Worm (Caenorhabditis elegans) whole organism, mixed stage, embryonic: Measurements from ENCODE around the gene fbxa-133.

Source experiments
- M03D4.4 ChIP-seq: sonication (generic microtip); optimal IDR thresholded peaks from 2 replicates; lab custom pipeline; 2017; ENCODE audit warnings: mild to moderate bottlenecking, missing genetic modification characterization, missing compliant biosample characterization
- bed-3 ChIP-seq: fragments of 200-800 bp; sonication (Bioruptor generic); optimal IDR thresholded peaks from 3 replicates; lab custom pipeline; 2018; ENCODE audit warnings: mild to moderate bottlenecking, missing genetic modification characterization, moderate library complexity, missing compliant biosample characterization
- blmp-1 ChIP-seq: fragments of 150-350 bp; optimal IDR thresholded peaks from 2 replicates; lab custom pipeline; 2014; ENCODE audit warnings: missing biosample characterization, missing genetic modification characterization
- ceh-39 ChIP-seq: fragments of 150-350 bp; optimal IDR thresholded peaks from 2 replicates; lab custom pipeline; 2014; ENCODE audit warnings: missing biosample characterization, missing genetic modification characterization
- ceh-43 ChIP-seq: fragments of 200-800 bp; sonication (Bioruptor generic); optimal IDR thresholded peaks from 2 replicates; lab custom pipeline; 2018; ENCODE audit warnings: mild to moderate bottlenecking, missing genetic modification characterization, moderate library complexity, missing compliant biosample characterization
- ceh-83 ChIP-seq: fragments of 200-800 bp; sonication (Bioruptor generic); optimal IDR thresholded peaks from 2 replicates; lab custom pipeline; 2018; ENCODE audit warnings: mild to moderate bottlenecking, missing genetic modification characterization, missing compliant biosample characterization
- ces-1 ChIP-seq: fragments of 150-350 bp; optimal IDR thresholded peaks from 2 replicates; lab custom pipeline; 2014; ENCODE audit warnings: missing biosample characterization, missing genetic modification reagents, missing genetic modification characterization
- cnd-1 ChIP-seq: fragments of 200-800 bp; sonication (Bioruptor generic); optimal IDR thresholded peaks from 2 replicates; lab custom pipeline; 2018; ENCODE audit warnings: mild to moderate bottlenecking, missing genetic modification characterization, missing compliant biosample characterization
- drap-1 ChIP-seq: fragments of 200-800 bp; sonication (Bioruptor generic); optimal IDR thresholded peaks from 3 replicates; lab custom pipeline; 2018; ENCODE audit warnings: mild to moderate bottlenecking, missing genetic modification characterization, missing compliant biosample characterization
- elt-1 ChIP-seq: sonication (generic microtip); optimal IDR thresholded peaks from 2 replicates; lab custom pipeline; 2017; ENCODE audit warnings: missing genetic modification characterization, mild to moderate bottlenecking, missing compliant biosample characterization, antibody characterized with exemption, moderate library complexity, borderline replicate concordance; ENCODE audit not compliant: insufficient read depth
- elt-3 ChIP-seq: fragments of 150-350 bp; optimal IDR thresholded peaks from 2 replicates; lab custom pipeline; 2014; ENCODE audit warnings: missing biosample characterization, missing genetic modification characterization
- flh-1 ChIP-seq: fragments of 200-800 bp; sonication (Bioruptor generic); optimal IDR thresholded peaks from 2 replicates; lab custom pipeline; 2018; ENCODE audit warnings: mild to moderate bottlenecking, missing genetic modification characterization, moderate library complexity, missing compliant biosample characterization
- ham-2 ChIP-seq: fragments of 200-800 bp; sonication (Bioruptor generic); optimal IDR thresholded peaks from 2 replicates; lab custom pipeline; 2018; ENCODE audit warnings: mild to moderate bottlenecking, missing genetic modification characterization, missing compliant biosample characterization
- hlh-1 ChIP-seq: fragments of 150-350 bp; optimal IDR thresholded peaks from 2 replicates; lab custom pipeline; 2014; ENCODE audit warnings: missing biosample characterization, missing genetic modification reagents, missing genetic modification characterization
- lin-13 ChIP-seq: fragments of 150-350 bp; optimal IDR thresholded peaks from 2 replicates; lab custom pipeline; 2014; ENCODE audit warnings: missing biosample characterization, missing genetic modification characterization
- lin-32 ChIP-seq: fragments of 200-800 bp; sonication (Bioruptor generic); optimal IDR thresholded peaks from 2 replicates; lab custom pipeline; 2018; ENCODE audit warnings: mild to moderate bottlenecking, missing genetic modification characterization, missing compliant biosample characterization
- lsy-2 ChIP-seq: fragments of 150-350 bp; optimal IDR thresholded peaks from 2 replicates; lab custom pipeline; 2014; ENCODE audit warnings: missing biosample characterization, missing genetic modification characterization
- mab-5 ChIP-seq: fragments of 150-350 bp; optimal IDR thresholded peaks from 2 replicates; lab custom pipeline; 2014; ENCODE audit warnings: missing biosample characterization, missing genetic modification characterization
- mep-1 ChIP-seq: fragments of 150-350 bp; optimal IDR thresholded peaks from 2 replicates; lab custom pipeline; 2017; ENCODE audit warnings: missing biosample characterization, missing genetic modification reagents, missing genetic modification characterization, inconsistent platforms
- mls-2 ChIP-seq: sonication (generic microtip); optimal IDR thresholded peaks from 2 replicates; lab custom pipeline; 2016; ENCODE audit warnings: mild to moderate bottlenecking, missing genetic modification characterization, moderate library complexity, missing compliant biosample characterization
- nhr-12 ChIP-seq: fragments of 150-350 bp; optimal IDR thresholded peaks from 2 replicates; lab custom pipeline; 2014; ENCODE audit warnings: missing biosample characterization, missing genetic modification characterization
- nhr-2 ChIP-seq: fragments of 150-350 bp; optimal IDR thresholded peaks from 2 replicates; lab custom pipeline; 2014; ENCODE audit warnings: missing biosample characterization, missing genetic modification characterization
- nhr-28 ChIP-seq: fragments of 150-350 bp; optimal IDR thresholded peaks from 2 replicates; lab custom pipeline; 2014; ENCODE audit warnings: missing biosample characterization, missing genetic modification characterization
- nhr-76 ChIP-seq: sonication (generic microtip); optimal IDR thresholded peaks from 2 replicates; lab custom pipeline; 2017; ENCODE audit warnings: missing biosample characterization, missing genetic modification characterization
- pha-4 ChIP-seq: fragments of 150-350 bp; optimal IDR thresholded peaks from 2 replicates; lab custom pipeline; 2018; ENCODE audit warnings: missing biosample characterization, missing genetic modification reagents, missing genetic modification characterization
- sem-2 ChIP-seq: fragments of 200-800 bp; sonication (Bioruptor generic); optimal IDR thresholded peaks from 2 replicates; lab custom pipeline; 2018; ENCODE audit warnings: mild to moderate bottlenecking, missing genetic modification characterization, missing compliant biosample characterization
- snpc-4 ChIP-seq: fragments of 150-350 bp; optimal IDR thresholded peaks from 2 replicates; lab custom pipeline; 2014; ENCODE audit warnings: missing biosample characterization, missing genetic modification characterization
- sptf-1 ChIP-seq: sonication (generic microtip); optimal IDR thresholded peaks from 2 replicates; lab custom pipeline; 2017; ENCODE audit warnings: mild to moderate bottlenecking, missing genetic modification characterization, moderate library complexity, missing compliant biosample characterization
- tbx-8 ChIP-seq: fragments of 200-800 bp; sonication (Bioruptor generic); optimal IDR thresholded peaks from 2 replicates; lab custom pipeline; 2018; ENCODE audit warnings: mild to moderate bottlenecking, missing genetic modification characterization, moderate library complexity, missing compliant biosample characterization
- unc-120 ChIP-seq: sonication (generic microtip); optimal IDR thresholded peaks from 2 replicates; lab custom pipeline; 2017; ENCODE audit warnings: missing genetic modification characterization, missing compliant biosample characterization; ENCODE audit not compliant: poor library complexity, severe bottlenecking
- unc-62 ChIP-seq: fragments of 150-350 bp; optimal IDR thresholded peaks from 2 replicates; lab custom pipeline; 2014; ENCODE audit warnings: missing biosample characterization, missing genetic modification reagents, missing genetic modification characterization
- zip-8 ChIP-seq: fragments of 150-350 bp; optimal IDR thresholded peaks from 2 replicates; lab custom pipeline; 2014; ENCODE audit warnings: missing biosample characterization, missing genetic modification characterization
- ztf-11 ChIP-seq: fragments of 150-350 bp; optimal IDR thresholded peaks from 2 replicates; lab custom pipeline; 2014; ENCODE audit warnings: missing biosample characterization, missing genetic modification characterization

Gene fbxa-133

ce11 chrV:17620266-17620665, 35.7 kb downstream of the fbxa-133 start, which contains the start of gene Y6G8.8:
TSS of gene Y6G8.8 (plus strand) at chrV:17620566.
- TF ChIP-seq unc-120 (tag; lab: Kevin White, UChicago) (no peak), zip-8 (tag; lab: Kevin White, UChicago) (no peak), ceh-43 (GFP tag; lab: Kevin White, UChicago) (no peak), lsy-2 (tag; lab: Kevin White, UChicago) (no peak), mep-1 (tag; lab: Kevin White, UChicago) (no peak), snpc-4 (no peak), tbx-8 (GFP tag; lab: Kevin White, UChicago) (no peak), elt-1 (tag; lab: Kevin White, UChicago) (no peak), M03D4.4 (no peak), ztf-11 (no peak), elt-3 (no peak), blmp-1 (tag; lab: Kevin White, UChicago) (no peak), drap-1 (GFP tag; lab: Kevin White, UChicago) (no peak), sem-2 (GFP tag; lab: Kevin White, UChicago) (no peak), bed-3 (GFP tag; lab: Kevin White, UChicago) (no peak), lin-13 (tag; lab: Kevin White, UChicago) (no peak)

- no peak for TF ChIP-seq unc-62 (GFP tag; lab: Kevin White, UChicago)
- TF ChIP-seq sem-2 (GFP tag; lab: Kevin White, UChicago): no peak
- TF ChIP-seq lin-32 (GFP tag; lab: Kevin White, UChicago): no peak
- no peak for TF ChIP-seq blmp-1 (tag; lab: Kevin White, UChicago)
- TF ChIP-seq cnd-1 (tag; lab: Kevin White, UChicago): no peak
- no peak for TF ChIP-seq flh-1 (GFP tag; lab: Kevin White, UChicago)
- TF ChIP-seq nhr-76 (tag; lab: Kevin White, UChicago): no peak
- TF ChIP-seq pha-4: no peak
- TF ChIP-seq snpc-4: no peak
- no peak for TF ChIP-seq tbx-8 (GFP tag; lab: Kevin White, UChicago)
- no peak for TF ChIP-seq elt-3
- no peak for TF ChIP-seq nhr-12 (tag; lab: Kevin White, UChicago)
- TF ChIP-seq nhr-28: no peak
Measured at ce11 chrV:17623230-17623629, 38.6 kb downstream of the fbxa-133 start, which contains the start of gene F57G4.1. TSS of gene F57G4.1 (plus strand) at chrV:17623530.

- TF ChIP-seq hlh-1: no peak
- TF ChIP-seq drap-1 (GFP tag; lab: Kevin White, UChicago): no peak
- TF ChIP-seq snpc-4: no peak
- no peak for TF ChIP-seq zip-8 (tag; lab: Kevin White, UChicago)
- no peak for TF ChIP-seq ham-2
- no peak for TF ChIP-seq lsy-2 (tag; lab: Kevin White, UChicago)
- TF ChIP-seq ceh-43 (GFP tag; lab: Kevin White, UChicago): no peak
- no peak for TF ChIP-seq cnd-1 (tag; lab: Kevin White, UChicago)
- TF ChIP-seq, all 35 proteins: peak for 0
Measured at ce11 chrV:17624906-17625305, 40.3 kb downstream of the fbxa-133 start, which contains the start of gene F57G4.11. TSS of gene F57G4.11 (plus strand) at chrV:17625206.

ce11 chrV:17628566-17628965, 44.0 kb downstream of the fbxa-133 start, which contains the start of gene F57G4.10:
TSS of gene F57G4.10 (plus strand) at chrV:17628866.
- TF ChIP-seq mep-1 (tag; lab: Kevin White, UChicago) (no peak), nhr-2 (no peak), nhr-28 (no peak), lin-32 (GFP tag; lab: Kevin White, UChicago) (no peak), elt-1 (tag; lab: Kevin White, UChicago) (no peak), sem-2 (GFP tag; lab: Kevin White, UChicago) (no peak), mls-2 (no peak), ceh-39 (tag; lab: Kevin White, UChicago) (no peak), ces-1 (GFP tag; lab: Kevin White, UChicago) (no peak), mab-5 (tag; lab: Kevin White, UChicago) (no peak), M03D4.4 (no peak), pha-4 (no peak), blmp-1 (tag; lab: Kevin White, UChicago) (no peak), zip-8 (tag; lab: Kevin White, UChicago) (no peak), nhr-12 (tag; lab: Kevin White, UChicago) (no peak), ceh-83 (no peak), unc-120 (tag; lab: Kevin White, UChicago) (no peak), sptf-1 (no peak)
